Fruit fly (Drosophila melanogaster) whole organism, embryonic: ENCODE data around the gene CG3662.
A peak's percentile ranks its signal among the peaks of the same experiment; 100 is the strongest.

Source experiments
- CG17328 ChIP-seq: fragments of 200-800 bp; sonication (Bioruptor generic); IDR thresholded peaks from 2 replicates; pipeline ENCODE4 v1.3.6; 2022; ENCODE audit warnings: missing biosample characterization, missing genetic modification characterization
- CG34376 ChIP-seq: fragments of 200-800 bp; sonication (Bioruptor generic); optimal IDR thresholded peaks from 2 replicates; lab custom pipeline; 2018; ENCODE audit warnings: missing biosample characterization, mild to moderate bottlenecking, missing genetic modification characterization
- CG4854 ChIP-seq: fragments of 200-800 bp; sonication (Bioruptor generic); optimal IDR thresholded peaks from 2 replicates; lab custom pipeline; 2016; ENCODE audit warnings: missing biosample characterization, missing genetic modification characterization, inconsistent platforms
- CG9797 ChIP-seq: fragments of 200-800 bp; sonication (Bioruptor generic); optimal IDR thresholded peaks from 3 replicates; lab custom pipeline; 2018; ENCODE audit warnings: missing biosample characterization, mild to moderate bottlenecking, missing genetic modification characterization
- D19A ChIP-seq: fragments of 200-800 bp; optimal IDR thresholded peaks from 3 replicates; lab custom pipeline; 2019; ENCODE audit warnings: missing biosample characterization, mild to moderate bottlenecking, missing genetic modification characterization, moderate library complexity
- Dll ChIP-seq: fragments of 200-800 bp; sonication (Bioruptor generic); IDR thresholded peaks from 4 replicates; pipeline ENCODE4 v1.3.6; 2022; ENCODE audit warnings: missing biosample characterization, missing genetic modification characterization; ENCODE audit not compliant: partially characterized antibody
- NfI ChIP-seq: fragments of 200-800 bp; sonication (Bioruptor generic); optimal IDR thresholded peaks from 3 replicates; lab custom pipeline; 2018; ENCODE audit warnings: missing biosample characterization, mild to moderate bottlenecking, missing genetic modification characterization, moderate library complexity
- TFAM ChIP-seq: fragments of 200-800 bp; sonication (Bioruptor generic); optimal IDR thresholded peaks from 2 replicates; lab custom pipeline; 2017; ENCODE audit warnings: missing biosample characterization, missing genetic modification characterization, inconsistent platforms
- h ChIP-seq: fragments of >200 bp; optimal IDR thresholded peaks from 2 replicates; lab custom pipeline; 2017
- inv ChIP-seq: fragments of 200-800 bp; sonication (Bioruptor generic); IDR thresholded peaks from 2 replicates; pipeline ENCODE4 v1.3.6; 2022; ENCODE audit warnings: missing biosample characterization, missing genetic modification characterization; ENCODE audit not compliant: partially characterized antibody

- TF ChIP-seq CG9797 (GFP tag; lab: Kevin White, UChicago), result peak; percentile 7
- peak; percentile 94 for TF ChIP-seq NfI (GFP tag; lab: Kevin White, UChicago)
- no peak for TF ChIP-seq h
- no peak for TF ChIP-seq Dll (GFP tag; lab: Robert Waterston, UW)
- peak; percentile 46 for TF ChIP-seq TFAM (GFP tag; lab: Kevin White, UChicago)
- TF ChIP-seq CG17328 (GFP tag; lab: Robert Waterston, UW), result peak; percentile 95
- TF ChIP-seq inv, result no peak
- TF ChIP-seq CG4854 (GFP tag; lab: Kevin White, UChicago), result peak; percentile 90
- peak; percentile 85 for TF ChIP-seq CG34376 (GFP tag; lab: Kevin White, UChicago)
- TF ChIP-seq D19A, result peak; percentile 80
Measured at dm6 chr2L:866950-867744, 46.1 kb downstream of the CG3662 start.
